Fruit fly (Drosophila melanogaster) whole organism, embryonic: ENCODE measurements around the gene obe.

Experiments
- CG11504 ChIP-seq: fragments of 200-800 bp; sonication (Bioruptor generic); optimal IDR thresholded peaks from 3 replicates; lab custom pipeline; 2019; ENCODE audit warnings: missing biosample characterization, mild to moderate bottlenecking, missing genetic modification characterization, moderate library complexity
- CG1529 ChIP-seq: fragments of 200-800 bp; sonication (Bioruptor generic); optimal IDR thresholded peaks from 3 replicates; lab custom pipeline; 2018; ENCODE audit warnings: missing biosample characterization, missing genetic modification characterization
- CG1647 ChIP-seq: fragments of 200-800 bp; sonication (Bioruptor generic); optimal IDR thresholded peaks from 3 replicates; lab custom pipeline; 2016; ENCODE audit warnings: missing biosample characterization, missing genetic modification characterization
- CG16779 ChIP-seq: fragments of 200-800 bp; sonication (Bioruptor generic); IDR thresholded peaks from 2 replicates; pipeline ENCODE4 v1.3.6; 2022; ENCODE audit warnings: missing biosample characterization, missing genetic modification characterization
- CG17385 ChIP-seq: fragments of 200-800 bp; sonication (Bioruptor generic); optimal IDR thresholded peaks from 3 replicates; lab custom pipeline; 2018; ENCODE audit warnings: missing biosample characterization, mild to moderate bottlenecking, missing genetic modification characterization
- CG17568 ChIP-seq: fragments of 200-800 bp; sonication (Bioruptor generic); optimal IDR thresholded peaks from 2 replicates; lab custom pipeline; 2018; ENCODE audit warnings: missing biosample characterization, mild to moderate bottlenecking, missing genetic modification characterization, moderate library complexity
- CG2199 ChIP-seq: fragments of 200-800 bp; sonication (Bioruptor generic); IDR thresholded peaks from 3 replicates; pipeline ENCODE4 v1.3.6; 2022; ENCODE audit warnings: missing biosample characterization, missing genetic modification characterization
- CG31441 ChIP-seq: fragments of 200-800 bp; sonication (Bioruptor generic); IDR thresholded peaks from 2 replicates; pipeline ENCODE4 v1.3.6; 2022; ENCODE audit warnings: missing biosample characterization, missing genetic modification characterization
- CG3163 ChIP-seq: fragments of 200-800 bp; sonication (Bioruptor generic); optimal IDR thresholded peaks from 3 replicates; lab custom pipeline; 2016; ENCODE audit warnings: missing biosample characterization, missing genetic modification characterization
- CG3847 ChIP-seq: fragments of 200-800 bp; sonication (Bioruptor generic); IDR thresholded peaks from 2 replicates; pipeline ENCODE4 v1.3.6; 2022; ENCODE audit warnings: missing biosample characterization, missing genetic modification characterization
- CG43689 ChIP-seq: fragments of 200-800 bp; sonication (Bioruptor generic); IDR thresholded peaks from 2 replicates; pipeline ENCODE4 v1.3.6; 2022; ENCODE audit warnings: missing biosample characterization, missing genetic modification characterization
- CG5953 ChIP-seq: fragments of 200-800 bp; sonication (Bioruptor generic); IDR thresholded peaks from 2 replicates; pipeline ENCODE4 v1.3.6; 2022; ENCODE audit warnings: missing biosample characterization, missing genetic modification characterization
- CG6683 ChIP-seq: fragments of 200-800 bp; sonication (Bioruptor generic); optimal IDR thresholded peaks from 2 replicates; lab custom pipeline; 2017; ENCODE audit warnings: missing biosample characterization, mild to moderate bottlenecking, missing genetic modification characterization, missing genetic modification reagents
- CG6813 ChIP-seq: fragments of 200-800 bp; sonication (Bioruptor generic); optimal IDR thresholded peaks from 2 replicates; lab custom pipeline; 2017; ENCODE audit warnings: missing biosample characterization, missing genetic modification characterization, mild to moderate bottlenecking, moderate library complexity, missing genetic modification reagents
- CG8089 ChIP-seq: fragments of 200-800 bp; sonication (Bioruptor generic); optimal IDR thresholded peaks from 3 replicates; lab custom pipeline; 2016; ENCODE audit warnings: missing biosample characterization, missing genetic modification characterization
- CTCF ChIP-seq: fragments of 200-800 bp; sonication (Bioruptor generic); optimal IDR thresholded peaks from 2 replicates; lab custom pipeline; 2017; ENCODE audit warnings: missing biosample characterization, mild to moderate bottlenecking, missing genetic modification characterization, moderate library complexity
- Camta ChIP-seq: fragments of 200-800 bp; sonication (Bioruptor generic); optimal IDR thresholded peaks from 2 replicates; lab custom pipeline; 2016; ENCODE audit warnings: missing biosample characterization, missing genetic modification characterization
- D ChIP-seq, 2 experiments: fragments of 200-800 bp in 1 of 2; fragments of >200 bp in 1 of 2; sonication (Bioruptor generic) in 1 of 2; optimal IDR thresholded peaks; 2 replicates in 1 of 2; 3 replicates in 1 of 2; lab custom pipeline; 2017; ENCODE audit warnings: mild to moderate bottlenecking in 1 of 2, missing biosample characterization in 1 of 2, missing genetic modification characterization in 1 of 2, missing genetic modification reagents in 1 of 2
- D19B ChIP-seq: fragments of 200-800 bp; sonication (Bioruptor generic); optimal IDR thresholded peaks from 2 replicates; lab custom pipeline; 2017; ENCODE audit warnings: missing biosample characterization, mild to moderate bottlenecking, missing genetic modification characterization
- Dbx ChIP-seq: fragments of 200-800 bp; sonication (Bioruptor generic); IDR thresholded peaks from 3 replicates; pipeline ENCODE4 v1.3.6; 2022; ENCODE audit warnings: missing biosample characterization, missing genetic modification characterization
- HLHmδ ChIP-seq: fragments of 200-800 bp; sonication (Bioruptor generic); optimal IDR thresholded peaks from 2 replicates; lab custom pipeline; 2018; ENCODE audit warnings: missing biosample characterization, mild to moderate bottlenecking, missing genetic modification characterization, moderate library complexity
- Lpt ChIP-seq: fragments of >200 bp; optimal IDR thresholded peaks from 2 replicates; lab custom pipeline; 2018; ENCODE audit warnings: missing biosample characterization, missing genetic modification characterization
- Med ChIP-seq: fragments of 200-800 bp; sonication (Bioruptor generic); peaks from one replicate; lab custom pipeline; 2016; ENCODE audit warnings: missing biosample characterization, missing genetic modification characterization, mild to moderate bottlenecking, inconsistent platforms, moderate library complexity
- Rfx ChIP-seq: fragments of 200-800 bp; sonication (Bioruptor generic); IDR thresholded peaks from 2 replicates; pipeline ENCODE4 v1.3.6; 2022; ENCODE audit warnings: missing biosample characterization, missing genetic modification characterization
- Scr ChIP-seq: fragments of 200-800 bp; sonication (Bioruptor generic); IDR thresholded peaks from 2 replicates; pipeline ENCODE4 v1.3.6; 2022; ENCODE audit warnings: missing biosample characterization, missing genetic modification characterization; ENCODE audit not compliant: partially characterized antibody
- Side ChIP-seq: fragments of 200-800 bp; sonication (Bioruptor generic); optimal IDR thresholded peaks from 2 replicates; lab custom pipeline; 2016; ENCODE audit warnings: missing biosample characterization, missing genetic modification characterization
- Six4 ChIP-seq: fragments of 200-800 bp; sonication (Bioruptor generic); optimal IDR thresholded peaks from 2 replicates; lab custom pipeline; 2016; ENCODE audit warnings: missing biosample characterization, missing genetic modification characterization
- Tbp ChIP-seq: fragments of >200 bp; optimal IDR thresholded peaks from 2 replicates; lab custom pipeline; 2018; ENCODE audit warnings: missing biosample characterization, missing genetic modification characterization
- Trl ChIP-seq, 3 experiments: fragments of >200 bp in 2 of 3; fragments of 200-800 bp in 1 of 3; sonication (Bioruptor generic) in 1 of 3; optimal IDR thresholded peaks; 2 replicates in 1 of 3; 3 replicates in 2 of 3; lab custom pipeline; 2016 to 2017; ENCODE audit warnings: missing biosample characterization in 1 of 3, missing genetic modification characterization in 1 of 3
- Xrp1 ChIP-seq: fragments of 200-800 bp; sonication (Bioruptor generic); IDR thresholded peaks from 2 replicates; pipeline ENCODE4 v1.3.6; 2022; ENCODE audit warnings: missing biosample characterization, missing genetic modification characterization
- ab ChIP-seq: fragments of 200-800 bp; sonication (Bioruptor generic); optimal IDR thresholded peaks from 2 replicates; lab custom pipeline; 2016; ENCODE audit warnings: missing biosample characterization, missing genetic modification characterization
- az2 ChIP-seq: fragments of 200-800 bp; sonication (Bioruptor generic); optimal IDR thresholded peaks from 3 replicates; lab custom pipeline; 2016; ENCODE audit warnings: missing biosample characterization, missing genetic modification characterization
- chif ChIP-seq, 2 experiments: fragments of 200-800 bp; sonication (Bioruptor generic); optimal IDR thresholded peaks; 3 replicates each; lab custom pipeline; 2016; ENCODE audit warnings: missing biosample characterization in 2 of 2, missing genetic modification characterization in 2 of 2
- chn ChIP-seq: fragments of 200-800 bp; sonication (Bioruptor generic); optimal IDR thresholded peaks from 2 replicates; lab custom pipeline; 2016; ENCODE audit warnings: missing biosample characterization, missing genetic modification characterization
- crc ChIP-seq: fragments of 200-800 bp; sonication (Bioruptor generic); optimal IDR thresholded peaks from 2 replicates; lab custom pipeline; 2016; ENCODE audit warnings: missing biosample characterization, missing genetic modification characterization
- crp ChIP-seq, 2 experiments: fragments of 200-800 bp; sonication (Bioruptor generic); optimal IDR thresholded peaks; 2 replicates in 1 of 2; 3 replicates in 1 of 2; lab custom pipeline; 2017; ENCODE audit warnings: missing biosample characterization in 2 of 2, missing genetic modification characterization in 2 of 2, mild to moderate bottlenecking in 1 of 2, moderate library complexity in 1 of 2
- cwo ChIP-seq: fragments of 200-800 bp; sonication (Bioruptor generic); optimal IDR thresholded peaks from 3 replicates; lab custom pipeline; 2017; ENCODE audit warnings: missing biosample characterization, missing genetic modification characterization, mild to moderate bottlenecking, moderate library complexity, missing genetic modification reagents
- gcm2 ChIP-seq: fragments of 200-800 bp; sonication (Bioruptor generic); optimal IDR thresholded peaks from 2 replicates; lab custom pipeline; 2016; ENCODE audit warnings: missing biosample characterization, missing genetic modification characterization
- grau ChIP-seq: fragments of 200-800 bp; optimal IDR thresholded peaks from 3 replicates; lab custom pipeline; 2019; ENCODE audit warnings: missing biosample characterization, mild to moderate bottlenecking, missing genetic modification characterization, moderate library complexity
- her ChIP-seq: fragments of 200-800 bp; sonication (Bioruptor generic); optimal IDR thresholded peaks from 2 replicates; lab custom pipeline; 2016; ENCODE audit warnings: missing biosample characterization, missing genetic modification characterization
- ind ChIP-seq: fragments of 200-800 bp; sonication (Bioruptor generic); optimal IDR thresholded peaks from 3 replicates; lab custom pipeline; 2016; ENCODE audit warnings: missing biosample characterization, missing genetic modification characterization
- lab ChIP-seq: fragments of 200-800 bp; sonication (Bioruptor generic); optimal IDR thresholded peaks from 3 replicates; lab custom pipeline; 2017; ENCODE audit warnings: missing biosample characterization, missing genetic modification characterization, mild to moderate bottlenecking, moderate library complexity, missing genetic modification reagents
- lbe ChIP-seq: fragments of 200-800 bp; sonication (Bioruptor generic); optimal IDR thresholded peaks from 2 replicates; lab custom pipeline; 2016; ENCODE audit warnings: missing biosample characterization, mild to moderate bottlenecking, missing genetic modification characterization
- odd ChIP-seq: fragments of 200-800 bp; sonication (Bioruptor generic); optimal IDR thresholded peaks from 2 replicates; lab custom pipeline; 2017; ENCODE audit warnings: missing biosample characterization, mild to moderate bottlenecking, missing genetic modification characterization
- pfk ChIP-seq: fragments of 200-800 bp; sonication (Bioruptor generic); optimal IDR thresholded peaks from 2 replicates; lab custom pipeline; 2018; ENCODE audit warnings: missing biosample characterization, mild to moderate bottlenecking, missing genetic modification characterization, moderate library complexity
- sens ChIP-seq: fragments of 200-800 bp; sonication (Bioruptor generic); peaks from one replicate; lab custom pipeline; 2016; ENCODE audit warnings: missing biosample characterization, missing genetic modification characterization
- sens-2 ChIP-seq: fragments of 200-800 bp; sonication (Bioruptor generic); IDR thresholded peaks from 2 replicates; pipeline ENCODE4 v1.3.6; 2022; ENCODE audit warnings: missing biosample characterization, missing genetic modification characterization
- sima ChIP-seq: fragments of 200-800 bp; sonication (Bioruptor generic); optimal IDR thresholded peaks from 2 replicates; lab custom pipeline; 2016; ENCODE audit warnings: missing biosample characterization, missing genetic modification characterization
- so ChIP-seq: fragments of 200-800 bp; sonication (Bioruptor generic); IDR thresholded peaks from 3 replicates; pipeline ENCODE4 v1.3.6; 2022; ENCODE audit warnings: missing biosample characterization, missing genetic modification characterization
- zfh1 ChIP-seq: fragments of 200-800 bp; sonication (Bioruptor generic); IDR thresholded peaks from 3 replicates; pipeline ENCODE4 v1.3.6; 2022; ENCODE audit warnings: missing biosample characterization, missing genetic modification characterization

Gene obe

dm6 chr3R:15475973-15476692 is 9.7 kb upstream of the obe start, which contains the start of gene AdamTS-A (continued):
- TF ChIP-seq crp (GFP tag; optimal IDR thresholded peaks at IDR 0.05; lab: Kevin White, UChicago) (no peak), zfh1 (GFP tag; lab: Robert Waterston, UW) (no peak), Trl (optimal IDR thresholded peaks at IDR 0.05; lab: Kevin White, UChicago) (peak; percentile 77 to 82), Trl (GFP tag; optimal IDR thresholded peaks at IDR 0.05; lab: Kevin White, UChicago) (no peak), so (GFP tag; lab: Robert Waterston, UW) (0 out of 3 replicates have a peak, but pooled peaks have one; percentile 34), D (optimal IDR thresholded peaks at IDR 0.05; lab: Kevin White, UChicago) (no peak), D (GFP tag; optimal IDR thresholded peaks at IDR 0.05; lab: Kevin White, UChicago) (no peak), CG1529 (GFP tag; lab: Kevin White, UChicago) (no peak), Rfx (peak; percentile 16; the same call in 1 of the 2 replicates), Camta (GFP tag; lab: Kevin White, UChicago) (no peak), lbe (peak; percentile 0), gcm2 (GFP tag; lab: Kevin White, UChicago) (no peak), CG3847 (GFP tag; lab: Robert Waterston, UW) (no peak), Six4 (GFP tag; lab: Kevin White, UChicago) (no peak), HLHmδ (no peak), CG16779 (no peak), CG43689 (no peak), CG17568 (GFP tag; lab: Kevin White, UChicago) (no peak), CG6683 (GFP tag; lab: Kevin White, UChicago) (no peak), CG1647 (GFP tag; lab: Kevin White, UChicago) (no peak), crc (GFP tag; lab: Kevin White, UChicago) (no peak), Side (no peak), grau (no peak), her (GFP tag; lab: Kevin White, UChicago) (no peak), CG11504 (tag; lab: Kevin White, UChicago) (no peak), Scr (peak; percentile 22; the same call in 1 of the 2 replicates), CG2199 (GFP tag; lab: Robert Waterston, UW) (peak; percentile 82), CG5953 (GFP tag; lab: Robert Waterston, UW) (no peak), az2 (no peak), sens (GFP tag; lab: Kevin White, UChicago) (peak; percentile 47), pfk (peak; percentile 83), CG3163 (GFP tag; lab: Kevin White, UChicago) (peak; percentile 87), odd (no peak), Xrp1 (GFP tag; lab: Robert Waterston, UW) (no peak), D19B (no peak), CG6813 (no peak), chif (GFP tag; optimal IDR thresholded peaks at IDR 0.05; lab: Kevin White, UChicago) (no peak), Med (GFP tag; lab: Kevin White, UChicago) (peak; percentile 20), CG31441 (GFP tag; lab: Robert Waterston, UW) (no peak), chn (GFP tag; lab: Kevin White, UChicago) (no peak), CG8089 (GFP tag; lab: Kevin White, UChicago) (no peak), Tbp (GFP tag; lab: Kevin White, UChicago) (no peak), Dbx (GFP tag; lab: Robert Waterston, UW) (no peak), Lpt (GFP tag; lab: Kevin White, UChicago) (no peak), ab (no peak), CTCF (GFP tag; lab: Kevin White, UChicago) (no peak), lab (GFP tag; lab: Kevin White, UChicago) (peak; percentile 2), sens-2 (GFP tag; lab: Robert Waterston, UW) (0 out of 2 replicates have a peak, but pooled peaks have one; percentile 4), ind (GFP tag; lab: Kevin White, UChicago) (no peak), sima (no peak), CG17385 (GFP tag; lab: Kevin White, UChicago) (no peak), cwo (GFP tag; lab: Kevin White, UChicago) (peak; percentile 0)
